Fruit fly (Drosophila melanogaster): ENCODE results near the gene Ubqn.

DNA sequence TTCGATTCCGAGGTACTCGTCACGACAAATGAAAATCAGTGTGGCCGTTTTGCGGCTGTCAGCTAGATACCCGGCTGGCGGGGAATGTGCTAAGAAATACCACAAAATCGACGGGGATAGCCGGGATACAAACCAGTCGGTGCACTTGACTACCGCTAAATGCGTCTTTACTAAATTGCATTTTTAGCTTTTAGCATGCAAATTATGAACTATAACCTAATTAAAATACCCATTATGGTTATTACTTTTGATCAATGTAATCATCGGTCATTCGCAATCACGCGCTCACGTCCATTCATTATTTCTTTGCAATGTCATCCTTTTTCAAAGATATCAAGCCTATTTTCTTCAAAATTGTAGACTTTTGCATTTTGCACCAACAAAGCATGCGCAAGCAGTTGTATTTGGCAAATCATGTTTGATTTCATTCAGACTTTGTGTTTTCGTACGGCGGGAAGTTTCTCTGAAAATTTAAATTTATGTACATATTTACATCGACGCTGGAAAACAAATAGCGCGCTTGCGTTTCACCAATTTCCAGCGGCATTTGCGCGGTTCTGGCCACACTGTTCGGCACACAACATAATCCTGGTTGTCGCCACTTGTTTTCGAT lies 45.2 kb upstream of the Ubqn start, which contains the start of gene Rcd-1:
- TF ChIP-seq HLH106 (tag; optimal IDR thresholded peaks at IDR 0.05) (no peak), psq (GFP tag; optimal IDR thresholded peaks at IDR 0.05) (no peak), Hr78 (GFP tag; optimal IDR thresholded peaks at IDR 0.05) (no peak), Dfd (GFP tag; optimal IDR thresholded peaks at IDR 0.05) (no peak), h (GFP tag; optimal IDR thresholded peaks at IDR 0.05) (no peak), lola (GFP tag; optimal IDR thresholded peaks at IDR 0.05) (no peak), woc (GFP tag; optimal IDR thresholded peaks at IDR 0.05) (no peak), CrebA (GFP tag; optimal IDR thresholded peaks at IDR 0.05; ENCODE audit: borderline replicate concordance) (no peak), dsf (GFP tag; optimal IDR thresholded peaks at IDR 0.05; ENCODE audit: borderline replicate concordance) (no peak), Jra (GFP tag; optimal IDR thresholded peaks at IDR 0.05) (no peak), Dif (GFP tag; optimal IDR thresholded peaks at IDR 0.05; ENCODE audit: partially characterized antibody) (no peak), usp (GFP tag; optimal IDR thresholded peaks at IDR 0.05) (no peak), Vsx2 (GFP tag; optimal IDR thresholded peaks at IDR 0.05; ENCODE audit: partially characterized antibody) (no peak)

Data from whole organism, wandering third instar larva.